Fruit fly (Drosophila melanogaster) whole organism, pupa: ENCODE results near the gene Mics1.

Source experiments
- CG13204 ChIP-seq: fragments of 200-800 bp; sonication (Bioruptor generic); optimal IDR thresholded peaks from 2 replicates; lab custom pipeline; 2018; ENCODE audit warnings: missing biosample characterization, mild to moderate bottlenecking, missing genetic modification characterization, moderate library complexity
- CG32121 ChIP-seq: fragments of 200-800 bp; sonication (Bioruptor generic); IDR thresholded peaks from 2 replicates; pipeline ENCODE4 v1.3.6; 2022; ENCODE audit warnings: missing biosample characterization, missing genetic modification characterization
- CG8301 ChIP-seq: fragments of 200-800 bp; sonication (Bioruptor generic); optimal IDR thresholded peaks from 2 replicates; lab custom pipeline; 2018; ENCODE audit warnings: missing biosample characterization, mild to moderate bottlenecking, missing genetic modification characterization
- EcR ChIP-seq: fragments of 200-800 bp; sonication (Bioruptor generic); optimal IDR thresholded peaks from 3 replicates; lab custom pipeline; 2019; ENCODE audit warnings: missing biosample characterization, missing genetic modification characterization, mild to moderate bottlenecking, moderate library complexity, missing genetic modification reagents
- Pif1A ChIP-seq: fragments of 200-800 bp; sonication (Bioruptor generic); optimal IDR thresholded peaks from 3 replicates; lab custom pipeline; 2016; ENCODE audit warnings: missing biosample characterization, missing genetic modification characterization
- Pif1B ChIP-seq: fragments of 200-800 bp; sonication (Bioruptor generic); optimal IDR thresholded peaks from 3 replicates; lab custom pipeline; 2016; ENCODE audit warnings: missing biosample characterization, missing genetic modification characterization
- fd96Ca ChIP-seq: fragments of 200-800 bp; sonication (Bioruptor generic); IDR thresholded peaks from 3 replicates; pipeline ENCODE4 v1.3.6; 2022; ENCODE audit warnings: missing biosample characterization, missing genetic modification characterization

DNA sequence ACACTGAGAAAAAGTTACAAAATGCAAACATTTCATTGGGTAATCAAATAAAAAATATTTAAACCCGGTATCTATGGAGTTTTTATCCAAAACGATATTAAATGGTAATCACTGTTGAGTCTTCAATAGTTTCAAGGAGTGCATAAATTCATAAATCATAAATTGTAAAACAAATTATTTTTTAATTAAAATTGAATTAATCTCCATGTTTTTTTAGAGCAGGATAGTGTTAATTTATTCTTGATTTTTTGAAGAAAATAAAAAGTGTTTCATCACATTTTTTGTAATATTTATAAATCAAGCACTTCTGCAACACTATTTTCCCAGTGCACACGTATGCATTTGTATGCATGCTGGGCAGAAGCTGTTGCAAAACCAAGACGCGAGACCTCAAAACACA lies 11.3 kb downstream of the Mics1 start:
- no peak for TF ChIP-seq CG13204
- no peak for TF ChIP-seq fd96Ca (GFP tag; lab: Robert Waterston, UW)
- TF ChIP-seq EcR, result no peak
- TF ChIP-seq Pif1A (GFP tag; lab: Kevin White, UChicago), result peak; percentile 70
- peak; percentile 82 for TF ChIP-seq CG32121
- TF ChIP-seq CG8301 (tag; lab: Kevin White, UChicago), result peak; percentile 79
- TF ChIP-seq Pif1B (GFP tag; lab: Kevin White, UChicago), result peak; percentile 56
